Worm (Caenorhabditis elegans) whole organism, young adult: Measurements from ENCODE around the gene sdz-19.

Experiments used
- C06A6.2 ChIP-seq: fragments of 200-800 bp; sonication (Bioruptor generic); conservative IDR thresholded peaks from 2 replicates; pipeline ENCODE4 v1.3.6; 2022; ENCODE audit warnings: missing genetic modification characterization, missing compliant biosample characterization
- C17E4.6 ChIP-seq: fragments of 200-800 bp; sonication (Bioruptor generic); IDR thresholded peaks from 2 replicates; pipeline ENCODE4 v1.3.6; 2022; ENCODE audit warnings: missing genetic modification reagents, missing genetic modification characterization, missing compliant biosample characterization
- F33H1.4 ChIP-seq: fragments of 200-800 bp; sonication (Bioruptor generic); IDR thresholded peaks from 2 replicates; pipeline ENCODE4 v1.3.6; 2022; ENCODE audit warnings: missing genetic modification reagents, missing genetic modification characterization, missing compliant biosample characterization
- F37B4.10 ChIP-seq: fragments of 200-800 bp; sonication (Bioruptor generic); IDR thresholded peaks from 2 replicates; pipeline ENCODE4 v1.3.6; 2022; ENCODE audit warnings: missing genetic modification characterization, missing compliant biosample characterization
- F39B2.1 ChIP-seq: fragments of 200-800 bp; sonication (Bioruptor generic); IDR thresholded peaks from 2 replicates; pipeline ENCODE4 v1.3.6; 2022; ENCODE audit warnings: missing genetic modification reagents, missing genetic modification characterization, missing compliant biosample characterization
- F49E8.2 ChIP-seq: sonication (generic microtip); optimal IDR thresholded peaks from 3 replicates; lab custom pipeline; 2017; ENCODE audit warnings: missing genetic modification characterization, mild to moderate bottlenecking, missing compliant biosample characterization, antibody characterized with exemption, moderate library complexity; ENCODE audit not compliant: insufficient read depth
- F57C9.4 ChIP-seq: sonication (generic microtip); optimal IDR thresholded peaks from 2 replicates; lab custom pipeline; 2017; ENCODE audit warnings: mild to moderate bottlenecking, missing genetic modification characterization, missing compliant biosample characterization
- T26A5.8 ChIP-seq: sonication (generic microtip); optimal IDR thresholded peaks from 2 replicates; lab custom pipeline; 2016; ENCODE audit warnings: missing genetic modification characterization, missing compliant biosample characterization
- Y67H2A.10 ChIP-seq: fragments of 200-800 bp; sonication (Bioruptor generic); conservative IDR thresholded peaks from 2 replicates; pipeline ENCODE4 v1.3.6; 2022; ENCODE audit warnings: missing genetic modification reagents, missing genetic modification characterization, missing compliant biosample characterization
- Y79H2A.3 ChIP-seq: fragments of 200-800 bp; sonication (Bioruptor generic); conservative IDR thresholded peaks from 2 replicates; pipeline ENCODE4 v1.3.6; 2022; ENCODE audit warnings: missing genetic modification reagents, missing genetic modification characterization, missing compliant biosample characterization
- ZK185.1 ChIP-seq: sonication (generic microtip); optimal IDR thresholded peaks from 2 replicates; lab custom pipeline; 2016; ENCODE audit warnings: mild to moderate bottlenecking, missing genetic modification characterization, missing compliant biosample characterization; ENCODE audit not compliant: poor library complexity, severe bottlenecking
- akir-1 ChIP-seq: fragments of 200-800 bp; sonication (Bioruptor generic); optimal IDR thresholded peaks from 2 replicates; lab custom pipeline; 2018; ENCODE audit warnings: mild to moderate bottlenecking, missing genetic modification characterization, moderate library complexity, missing compliant biosample characterization
- attf-5 ChIP-seq: fragments of 200-800 bp; sonication (Bioruptor generic); optimal IDR thresholded peaks from 2 replicates; lab custom pipeline; 2018; ENCODE audit warnings: mild to moderate bottlenecking, missing genetic modification characterization, missing compliant biosample characterization
- ceh-100 ChIP-seq: fragments of 200-800 bp; sonication (Bioruptor generic); IDR thresholded peaks from 2 replicates; pipeline ENCODE4 v1.3.6; 2022; ENCODE audit warnings: missing genetic modification reagents, missing genetic modification characterization, missing compliant biosample characterization
- chd-7 ChIP-seq: sonication (generic microtip); optimal IDR thresholded peaks from 2 replicates; lab custom pipeline; 2016; ENCODE audit warnings: mild to moderate bottlenecking, missing genetic modification characterization, moderate library complexity, missing compliant biosample characterization
- egrh-3 ChIP-seq: fragments of 200-800 bp; sonication (Bioruptor generic); IDR thresholded peaks from 2 replicates; pipeline ENCODE4 v1.3.6; 2022; ENCODE audit warnings: missing genetic modification reagents, missing genetic modification characterization, missing compliant biosample characterization
- gei-17 ChIP-seq: fragments of 200-800 bp; sonication (Bioruptor generic); optimal IDR thresholded peaks from 2 replicates; lab custom pipeline; 2018; ENCODE audit warnings: mild to moderate bottlenecking, missing genetic modification characterization, missing compliant biosample characterization
- hmg-1.2 ChIP-seq: fragments of 200-800 bp; sonication (Bioruptor generic); IDR thresholded peaks from 2 replicates; pipeline ENCODE4 v1.3.6; 2022; ENCODE audit warnings: missing genetic modification reagents, missing genetic modification characterization, missing compliant biosample characterization
- hmg-20 ChIP-seq: fragments of 200-800 bp; sonication (Bioruptor generic); IDR thresholded peaks from 2 replicates; pipeline ENCODE4 v1.3.6; 2022; ENCODE audit warnings: missing genetic modification reagents, missing genetic modification characterization, missing compliant biosample characterization
- hrde-1 ChIP-seq: sonication (generic microtip); optimal IDR thresholded peaks from 2 replicates; lab custom pipeline; 2016; ENCODE audit warnings: missing genetic modification characterization, mild to moderate bottlenecking, missing compliant biosample characterization, moderate library complexity, missing genotype, missing genetic modification reagents, borderline replicate concordance
- hsf-1 ChIP-seq: fragments of 200-800 bp; sonication (Bioruptor generic); IDR thresholded peaks from 2 replicates; pipeline ENCODE4 v1.3.6; 2022; ENCODE audit warnings: missing genetic modification reagents, missing genetic modification characterization, missing compliant biosample characterization
- lin-40 ChIP-seq: sonication (generic microtip); optimal IDR thresholded peaks from 2 replicates; lab custom pipeline; 2016; ENCODE audit warnings: missing genetic modification characterization, mild to moderate bottlenecking, missing compliant biosample characterization, missing genotype, missing genetic modification reagents
- madf-6 ChIP-seq: fragments of 200-800 bp; sonication (Bioruptor generic); IDR thresholded peaks from 2 replicates; pipeline ENCODE4 v1.3.6; 2022; ENCODE audit warnings: missing genetic modification reagents, missing genetic modification characterization, missing compliant biosample characterization
- mcd-1 ChIP-seq: fragments of 200-800 bp; sonication (Bioruptor generic); IDR thresholded peaks from 2 replicates; pipeline ENCODE4 v1.3.6; 2022; ENCODE audit warnings: missing genetic modification reagents, missing genetic modification characterization, missing compliant biosample characterization
- nfya-2 ChIP-seq: fragments of 200-800 bp; sonication (Bioruptor generic); IDR thresholded peaks from 2 replicates; pipeline ENCODE4 v1.3.6; 2022; ENCODE audit warnings: missing genetic modification reagents, missing genetic modification characterization, missing compliant biosample characterization
- nhr-90 ChIP-seq: sonication (generic microtip); optimal IDR thresholded peaks from 2 replicates; lab custom pipeline; 2016; ENCODE audit warnings: missing genotype, mild to moderate bottlenecking, missing genetic modification characterization, missing compliant biosample characterization
- pha-4 ChIP-seq: fragments of 150-350 bp; sonication (generic microtip); optimal IDR thresholded peaks from 2 replicates; lab custom pipeline; 2014; ENCODE audit warnings: missing biosample characterization, missing genetic modification reagents, missing genetic modification characterization
- repo-1 ChIP-seq: sonication (generic microtip); optimal IDR thresholded peaks from 2 replicates; lab custom pipeline; 2017; ENCODE audit warnings: mild to moderate bottlenecking, missing genetic modification characterization, missing compliant biosample characterization
- sdz-38 ChIP-seq: sonication (generic microtip); optimal IDR thresholded peaks from 2 replicates; lab custom pipeline; 2016; ENCODE audit warnings: missing genotype, missing genetic modification characterization, missing compliant biosample characterization
- sea-2 ChIP-seq: fragments of 200-800 bp; sonication (Bioruptor generic); IDR thresholded peaks from 2 replicates; pipeline ENCODE4 v1.3.6; 2022; ENCODE audit warnings: missing genetic modification characterization, missing compliant biosample characterization
- snpc-4 ChIP-seq, 5 experiments: fragments of 150-350 bp in 1 of 5; sonication (generic microtip) in 4 of 5; optimal IDR thresholded peaks; 2 replicates each; lab custom pipeline; 2014 to 2018; ENCODE audit warnings: missing genetic modification characterization in 5 of 5, missing biosample characterization in 3 of 5, antibody characterized with exemption in 2 of 5, mild to moderate bottlenecking in 2 of 5, missing compliant biosample characterization in 2 of 5, missing genotype in 2 of 5, moderate library complexity in 2 of 5, missing genetic modification reagents in 1 of 5
- somi-1 ChIP-seq: fragments of 200-800 bp; sonication (Bioruptor generic); optimal IDR thresholded peaks from 2 replicates; lab custom pipeline; 2018; ENCODE audit warnings: mild to moderate bottlenecking, missing genetic modification characterization, missing compliant biosample characterization
- tbp1 ChIP-seq: fragments of 200-800 bp; sonication (Bioruptor generic); optimal IDR thresholded peaks from 2 replicates; lab custom pipeline; 2018; ENCODE audit warnings: mild to moderate bottlenecking, missing genetic modification characterization, missing compliant biosample characterization
- unc-130 ChIP-seq: sonication (generic microtip); optimal IDR thresholded peaks from 2 replicates; lab custom pipeline; 2016; ENCODE audit warnings: missing genetic modification reagents, missing genetic modification characterization, missing compliant biosample characterization
- ztf-25 ChIP-seq: fragments of 200-800 bp; sonication (Bioruptor generic); IDR thresholded peaks from 2 replicates; pipeline ENCODE4 v1.3.6; 2022; ENCODE audit warnings: missing genetic modification reagents, missing genetic modification characterization, missing compliant biosample characterization
- ztf-26 ChIP-seq: sonication (generic microtip); optimal IDR thresholded peaks from 2 replicates; lab custom pipeline; 2017; ENCODE audit warnings: missing genetic modification characterization, missing compliant biosample characterization
- ztf-6 ChIP-seq: fragments of 200-800 bp; sonication (Bioruptor generic); IDR thresholded peaks from 2 replicates; pipeline ENCODE4 v1.3.6; 2022; ENCODE audit warnings: missing genetic modification reagents, missing genetic modification characterization, missing compliant biosample characterization

sdz-19 gene

ce11 chrX:12476412-12476811, 26.7 kb downstream of the sdz-19 start:
- TF ChIP-seq egrh-3 (GFP tag; lab: Robert Waterston, UW) (no peak), F57C9.4 (tag; lab: Kevin White, UChicago) (no peak), repo-1 (tag; lab: Kevin White, UChicago) (no peak), snpc-4 (GFP tag; optimal IDR thresholded peaks at IDR 0.05; lab: Kevin White, UChicago) (no peak), snpc-4 (tag; optimal IDR thresholded peaks at IDR 0.05; lab: Kevin White, UChicago) (no peak), pha-4 (tag; lab: Kevin White, UChicago) (no peak), attf-5 (GFP tag; lab: Kevin White, UChicago) (no peak), hmg-20 (GFP tag; lab: Robert Waterston, UW) (no peak), Y79H2A.3 (GFP tag; lab: Robert Waterston, UW) (no peak), F49E8.2 (tag; lab: Kevin White, UChicago) (no peak), unc-130 (GFP tag; lab: Kevin White, UChicago) (no peak), F37B4.10 (no peak), lin-40 (tag; lab: Kevin White, UChicago) (no peak), sdz-38 (tag; lab: Kevin White, UChicago) (no peak), C06A6.2 (GFP tag; lab: Robert Waterston, UW) (no peak), tbp1 (GFP tag; lab: Kevin White, UChicago) (no peak), ztf-25 (GFP tag; lab: Robert Waterston, UW) (no peak), T26A5.8 (tag; lab: Kevin White, UChicago) (no peak)
- TF ChIP-seq, all 124 proteins: peak for 0

ce11 chrX:12472232-12472631, 30.9 kb downstream of the sdz-19 start:
- TF ChIP-seq F39B2.1, result no peak
- TF ChIP-seq chd-7 (tag; lab: Kevin White, UChicago), result no peak
- no peak for TF ChIP-seq hsf-1 (GFP tag; lab: Robert Waterston, UW)
- no peak for TF ChIP-seq sdz-38 (tag; lab: Kevin White, UChicago)
- TF ChIP-seq hmg-1.2, result no peak
- TF ChIP-seq somi-1 (GFP tag; lab: Kevin White, UChicago), result no peak
- TF ChIP-seq egrh-3 (GFP tag; lab: Robert Waterston, UW), result no peak
- no peak for TF ChIP-seq ceh-100 (GFP tag; lab: Robert Waterston, UW)
- no peak for TF ChIP-seq sea-2
- no peak for TF ChIP-seq Y67H2A.10 (GFP tag; lab: Robert Waterston, UW)
- no peak for TF ChIP-seq akir-1 (GFP tag; lab: Kevin White, UChicago)
- no peak for TF ChIP-seq C17E4.6 (GFP tag; lab: Robert Waterston, UW)
- no peak for TF ChIP-seq ztf-6 (GFP tag; lab: Robert Waterston, UW)
- TF ChIP-seq gei-17 (GFP tag; lab: Kevin White, UChicago), result no peak
- no peak for TF ChIP-seq hrde-1 (tag; lab: Kevin White, UChicago)
- TF ChIP-seq madf-6 (GFP tag; lab: Robert Waterston, UW), result no peak

- TF ChIP-seq akir-1 (GFP tag; lab: Kevin White, UChicago) (no peak), hrde-1 (tag; lab: Kevin White, UChicago) (no peak), nfya-2 (GFP tag; lab: Robert Waterston, UW) (no peak), nhr-90 (tag; lab: Kevin White, UChicago) (no peak), mcd-1 (GFP tag; lab: Robert Waterston, UW) (no peak), ztf-26 (tag; lab: Kevin White, UChicago) (no peak), ZK185.1 (no peak), F33H1.4 (GFP tag; lab: Robert Waterston, UW) (no peak)
- TF ChIP-seq, all 124 proteins: peak for 0
Observed at ce11 chrX:12469846-12470245, 33.3 kb downstream of the sdz-19 start.
